Worm (Caenorhabditis elegans) whole organism, L1 larva: ENCODE data around the gene F32A11.1.

Experiments used
- efl-1 ChIP-seq, 4 experiments: fragments of 150-350 bp; optimal IDR thresholded peaks in 3 of 4; peaks in 1 of 4; 1 replicate in 1 of 4; 2 replicates in 3 of 4; lab custom pipeline; 2014; ENCODE audit warnings: missing biosample characterization in 2 of 4, missing genetic modification characterization in 2 of 4, missing genetic modification reagents in 2 of 4
- lin-39 ChIP-seq: fragments of 150-350 bp; optimal IDR thresholded peaks from 2 replicates; lab custom pipeline; 2014; ENCODE audit warnings: missing biosample characterization, missing genetic modification reagents, missing genetic modification characterization
- nhr-237 ChIP-seq: fragments of 150-350 bp; optimal IDR thresholded peaks from 2 replicates; lab custom pipeline; 2014; ENCODE audit warnings: missing biosample characterization, missing genetic modification characterization
- nhr-71 ChIP-seq: sonication (generic microtip); optimal IDR thresholded peaks from 2 replicates; lab custom pipeline; 2016; ENCODE audit warnings: mild to moderate bottlenecking, missing genetic modification characterization, moderate library complexity, missing compliant biosample characterization
- zag-1 ChIP-seq: fragments of 150-350 bp; optimal IDR thresholded peaks from 2 replicates; lab custom pipeline; 2014; ENCODE audit warnings: missing biosample characterization, missing genetic modification characterization

ce11 chrII:13148247-13148646 is 8.9 kb upstream of the F32A11.1 start:
- TF ChIP-seq nhr-237 (no peak), lin-39 (tag; lab: Kevin White, UChicago) (no peak), nhr-71 (tag; lab: Kevin White, UChicago) (no peak), efl-1 (optimal IDR thresholded peaks at IDR 0.05; lab: Kevin White, UChicago) (no peak), efl-1 (GFP tag; optimal IDR thresholded peaks at IDR 0.05 in 1 of 2; lab: Kevin White, UChicago) (no peak), zag-1 (tag; lab: Kevin White, UChicago) (no peak)
